Worm (Caenorhabditis elegans): ENCODE results near the gene Y61A9LA.7.

- TF ChIP-seq mbf-1 (tag; optimal IDR thresholded peaks at IDR 0.05) (no peak), egl-27 (tag; optimal IDR thresholded peaks at IDR 0.05) (no peak), elt-1 (tag; optimal IDR thresholded peaks at IDR 0.05) (no peak)
Observed at ce11 chrV:4527934-4528333, 31.7 kb downstream of the Y61A9LA.7 start.
